Worm (Caenorhabditis elegans) whole organism, L4/young adult: ENCODE data around the gene dpf-6.

Source experiments
- W03F9.2 ChIP-seq: fragments of 150-350 bp; optimal IDR thresholded peaks from 2 replicates; lab custom pipeline; 2014; ENCODE audit warnings: missing biosample characterization, missing genetic modification characterization
- him-1 ChIP-seq: sonication (generic microtip); optimal IDR thresholded peaks from 2 replicates; lab custom pipeline; 2016; ENCODE audit warnings: missing genotype, missing genetic modification reagents, missing genetic modification characterization, missing compliant biosample characterization

ce11 chrIII:8088235-8088634 lies 50.2 kb downstream of the dpf-6 start, which contains the start of gene vms-1:
- TF ChIP-seq W03F9.2 (tag; lab: Kevin White, UChicago) (no peak), him-1 (no peak)
